Fruit fly (Drosophila melanogaster) whole organism, adult: Measurements from ENCODE around the gene CG16758.

Experiments used
- CG11617 ChIP-seq: fragments of 200-800 bp; sonication (Bioruptor generic); optimal IDR thresholded peaks from 2 replicates; lab custom pipeline; 2017; ENCODE audit warnings: mild to moderate bottlenecking, missing biosample characterization, missing genetic modification reagents, missing genetic modification characterization
- CG12768 ChIP-seq: fragments of 200-800 bp; sonication (Bioruptor generic); optimal IDR thresholded peaks from 2 replicates; lab custom pipeline; 2017; ENCODE audit warnings: missing biosample characterization, missing genetic modification characterization, mild to moderate bottlenecking, moderate library complexity, missing genetic modification reagents
- CG14711 ChIP-seq: fragments of 200-800 bp; sonication (Bioruptor generic); optimal IDR thresholded peaks from 2 replicates; lab custom pipeline; 2018; ENCODE audit warnings: missing biosample characterization, mild to moderate bottlenecking, missing genetic modification characterization, moderate library complexity
- CG1620 ChIP-seq: fragments of 200-800 bp; sonication (Bioruptor generic); optimal IDR thresholded peaks from 2 replicates; lab custom pipeline; 2016; ENCODE audit warnings: missing biosample characterization, missing genetic modification characterization
- CG33017 ChIP-seq: fragments of 200-800 bp; sonication (Bioruptor generic); optimal IDR thresholded peaks from 2 replicates; lab custom pipeline; 2018; ENCODE audit warnings: missing biosample characterization, mild to moderate bottlenecking, missing genetic modification characterization, moderate library complexity
- CG5204 ChIP-seq: fragments of 200-800 bp; sonication (Bioruptor generic); optimal IDR thresholded peaks from 2 replicates; lab custom pipeline; 2016; ENCODE audit warnings: missing biosample characterization, missing genetic modification characterization
- CG7045 ChIP-seq: fragments of 200-800 bp; sonication (Bioruptor generic); optimal IDR thresholded peaks from 2 replicates; lab custom pipeline; 2017; ENCODE audit warnings: missing biosample characterization, mild to moderate bottlenecking, missing genetic modification characterization
- CG7101 ChIP-seq: fragments of 200-800 bp; sonication (Bioruptor generic); optimal IDR thresholded peaks from 2 replicates; lab custom pipeline; 2018; ENCODE audit warnings: missing biosample characterization, mild to moderate bottlenecking, missing genetic modification characterization, moderate library complexity
- Clk ChIP-seq: fragments of 200-800 bp; sonication (Bioruptor generic); optimal IDR thresholded peaks from 2 replicates; lab custom pipeline; 2017; ENCODE audit warnings: missing biosample characterization, missing genetic modification characterization
- Crg-1 ChIP-seq: fragments of 200-800 bp; sonication (Bioruptor generic); optimal IDR thresholded peaks from 2 replicates; lab custom pipeline; 2016; ENCODE audit warnings: missing biosample characterization, missing genetic modification characterization
- Hr96 ChIP-seq: fragments of 200-800 bp; sonication (Bioruptor generic); optimal IDR thresholded peaks from 2 replicates; lab custom pipeline; 2016; ENCODE audit warnings: missing biosample characterization, missing genetic modification characterization
- Mnt ChIP-seq: fragments of 200-800 bp; sonication (Bioruptor generic); optimal IDR thresholded peaks from 2 replicates; lab custom pipeline; 2016; ENCODE audit warnings: missing biosample characterization, mild to moderate bottlenecking, missing genetic modification characterization
- bab1 ChIP-seq: fragments of 200-800 bp; sonication (Bioruptor generic); optimal IDR thresholded peaks from 3 replicates; lab custom pipeline; 2019; ENCODE audit warnings: missing biosample characterization, mild to moderate bottlenecking, missing genetic modification characterization, moderate library complexity
- cic ChIP-seq: fragments of 200-800 bp; sonication (Bioruptor generic); optimal IDR thresholded peaks from 2 replicates; lab custom pipeline; 2017; ENCODE audit warnings: missing biosample characterization, mild to moderate bottlenecking, missing genetic modification characterization, moderate library complexity
- cnc ChIP-seq, 2 experiments: fragments of >200 bp; optimal IDR thresholded peaks; 2 replicates each; lab custom pipeline; 2017
- kay ChIP-seq: fragments of 200-800 bp; sonication (Bioruptor generic); peaks from one replicate; lab custom pipeline; 2016; ENCODE audit warnings: missing biosample characterization, missing genetic modification characterization, borderline replicate concordance
- ovo ChIP-seq: fragments of 200-800 bp; sonication (Bioruptor generic); optimal IDR thresholded peaks from 2 replicates; lab custom pipeline; 2016; ENCODE audit warnings: missing biosample characterization, missing genetic modification characterization
- pad ChIP-seq: fragments of 200-800 bp; sonication (Bioruptor generic); optimal IDR thresholded peaks from 3 replicates; lab custom pipeline; 2017; ENCODE audit warnings: missing biosample characterization, missing genetic modification characterization, mild to moderate bottlenecking, moderate library complexity, missing genetic modification reagents
- tj ChIP-seq: fragments of 200-800 bp; sonication (Bioruptor generic); optimal IDR thresholded peaks from 3 replicates; lab custom pipeline; 2017; ENCODE audit warnings: missing biosample characterization, mild to moderate bottlenecking, missing genetic modification characterization, moderate library complexity
- toe ChIP-seq: fragments of 200-800 bp; sonication (Bioruptor generic); optimal IDR thresholded peaks from 2 replicates; lab custom pipeline; 2016; ENCODE audit warnings: missing biosample characterization, missing genetic modification characterization

CG16758 gene

DNA sequence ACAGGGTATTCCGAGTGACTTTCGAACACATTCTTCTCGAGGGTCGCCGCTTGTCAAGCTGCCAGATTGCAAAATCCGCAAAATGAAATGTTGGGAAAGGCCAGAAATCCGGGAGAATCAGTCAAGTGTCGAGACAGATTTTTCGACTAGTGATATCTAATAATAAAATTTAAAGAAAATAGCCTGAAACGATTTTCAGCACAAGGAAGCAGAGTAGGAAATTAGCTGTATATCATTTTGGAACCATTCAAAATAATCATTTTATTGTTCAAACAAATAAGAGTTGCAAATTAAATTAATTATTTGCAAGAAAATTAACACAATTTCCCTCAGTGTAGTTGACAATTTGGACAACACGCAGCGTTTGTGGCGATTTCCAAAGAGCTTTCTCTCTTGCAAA is 27.2 kb upstream of the CG16758 start:
- no peak for TF ChIP-seq ovo (GFP tag; lab: Kevin White, UChicago)
- no peak for TF ChIP-seq toe (GFP tag; lab: Kevin White, UChicago)
- TF ChIP-seq cic (GFP tag; lab: Kevin White, UChicago) = no peak
- TF ChIP-seq CG12768 (GFP tag; lab: Kevin White, UChicago) = no peak
- TF ChIP-seq CG11617 = no peak
- TF ChIP-seq Hr96 (GFP tag; lab: Kevin White, UChicago) = no peak
- TF ChIP-seq CG5204 (GFP tag; lab: Kevin White, UChicago) = no peak
- no peak for TF ChIP-seq cnc (optimal IDR thresholded peaks at IDR 0.05; lab: Kevin White, UChicago)
- TF ChIP-seq bab1 (GFP tag; lab: Kevin White, UChicago) = no peak
- TF ChIP-seq Mnt (GFP tag; lab: Kevin White, UChicago) = no peak
- TF ChIP-seq CG1620 (GFP tag; lab: Kevin White, UChicago) = no peak
- no peak for TF ChIP-seq CG7101 (tag; lab: Kevin White, UChicago)

- TF ChIP-seq CG5204 (GFP tag; lab: Kevin White, UChicago) = no peak
- TF ChIP-seq Crg-1 = no peak
- no peak for TF ChIP-seq kay (GFP tag; lab: Kevin White, UChicago)
- no peak for TF ChIP-seq CG11617
- TF ChIP-seq cnc (optimal IDR thresholded peaks at IDR 0.05; lab: Kevin White, UChicago) = no peak
- TF ChIP-seq tj = no peak
- TF ChIP-seq bab1 (GFP tag; lab: Kevin White, UChicago) = no peak
- no peak for TF ChIP-seq Clk
- no peak for TF ChIP-seq CG12768 (GFP tag; lab: Kevin White, UChicago)
- TF ChIP-seq ovo (GFP tag; lab: Kevin White, UChicago) = no peak
- TF ChIP-seq toe (GFP tag; lab: Kevin White, UChicago) = no peak
- TF ChIP-seq Hr96 (GFP tag; lab: Kevin White, UChicago) = no peak
- no peak for TF ChIP-seq Mnt (GFP tag; lab: Kevin White, UChicago)
- no peak for TF ChIP-seq CG7045 (GFP tag; lab: Kevin White, UChicago)
These were observed 26.7 kb upstream of the CG16758 start for dm6 chr3L:2530090-2530489.

- TF ChIP-seq toe (GFP tag; lab: Kevin White, UChicago) (no peak), Hr96 (GFP tag; lab: Kevin White, UChicago) (no peak), bab1 (GFP tag; lab: Kevin White, UChicago) (no peak), ovo (GFP tag; lab: Kevin White, UChicago) (no peak), CG14711 (no peak), Mnt (GFP tag; lab: Kevin White, UChicago) (no peak), CG5204 (GFP tag; lab: Kevin White, UChicago) (no peak), cnc (optimal IDR thresholded peaks at IDR 0.05; lab: Kevin White, UChicago) (no peak), tj (no peak), Crg-1 (no peak), CG7045 (GFP tag; lab: Kevin White, UChicago) (no peak)
These were observed 23.5 kb upstream of the CG16758 start, which contains the start of gene CG32295 for dm6 chr3L:2526873-2527272. CG32295 (minus strand) TSS chr3L:2526973.

dm6 chr3L:2515197-2515596 is 11.8 kb upstream of the CG16758 start:
- TF ChIP-seq CG12768 (GFP tag; lab: Kevin White, UChicago) = no peak
- no peak for TF ChIP-seq Clk
- TF ChIP-seq cnc (optimal IDR thresholded peaks at IDR 0.05; lab: Kevin White, UChicago) = no peak
- TF ChIP-seq CG1620 (GFP tag; lab: Kevin White, UChicago) = no peak
- TF ChIP-seq CG5204 (GFP tag; lab: Kevin White, UChicago) = no peak
- TF ChIP-seq Mnt (GFP tag; lab: Kevin White, UChicago) = no peak
- no peak for TF ChIP-seq CG11617
- TF ChIP-seq Hr96 (GFP tag; lab: Kevin White, UChicago) = no peak
- TF ChIP-seq pad (GFP tag; lab: Kevin White, UChicago) = no peak
- no peak for TF ChIP-seq bab1 (GFP tag; lab: Kevin White, UChicago)
- no peak for TF ChIP-seq tj
- TF ChIP-seq CG7045 (GFP tag; lab: Kevin White, UChicago) = no peak
- TF ChIP-seq CG7101 (tag; lab: Kevin White, UChicago) = no peak
- no peak for TF ChIP-seq ovo (GFP tag; lab: Kevin White, UChicago)

DNA sequence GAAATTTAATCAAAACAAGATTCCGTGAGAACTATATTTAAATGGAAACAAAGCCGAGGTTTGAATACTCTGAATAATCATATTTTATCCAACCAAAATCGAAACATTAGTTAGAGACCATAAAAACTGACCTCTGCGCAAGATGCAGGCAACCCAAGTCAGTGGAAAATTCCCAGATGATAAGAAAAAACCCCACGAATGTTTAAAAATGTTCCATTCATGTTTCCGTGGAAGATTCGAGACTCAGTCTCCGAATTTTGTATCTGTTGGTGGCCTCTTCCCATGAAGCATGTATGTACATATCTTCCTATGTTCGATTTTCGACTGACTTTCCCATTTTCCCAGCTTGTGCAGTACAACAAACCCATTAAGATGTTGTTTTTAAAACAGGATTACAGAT is 1.4 kb upstream of the CG16758 start:
- no peak for TF ChIP-seq tj
- no peak for TF ChIP-seq toe (GFP tag; lab: Kevin White, UChicago)
- TF ChIP-seq Mnt (GFP tag; lab: Kevin White, UChicago) = no peak
- TF ChIP-seq Clk = no peak
- TF ChIP-seq CG1620 (GFP tag; lab: Kevin White, UChicago) = no peak
- TF ChIP-seq ovo (GFP tag; lab: Kevin White, UChicago) = no peak
- TF ChIP-seq bab1 (GFP tag; lab: Kevin White, UChicago) = no peak
- TF ChIP-seq Hr96 (GFP tag; lab: Kevin White, UChicago) = no peak
- no peak for TF ChIP-seq CG33017
- no peak for TF ChIP-seq CG14711
- TF ChIP-seq kay (GFP tag; lab: Kevin White, UChicago) = no peak
- TF ChIP-seq CG11617 = no peak
- TF ChIP-seq Crg-1 = no peak
- no peak for TF ChIP-seq CG5204 (GFP tag; lab: Kevin White, UChicago)
- no peak for TF ChIP-seq pad (GFP tag; lab: Kevin White, UChicago)
- TF ChIP-seq CG12768 (GFP tag; lab: Kevin White, UChicago) = no peak
- no peak for TF ChIP-seq cic (GFP tag; lab: Kevin White, UChicago)

DNA sequence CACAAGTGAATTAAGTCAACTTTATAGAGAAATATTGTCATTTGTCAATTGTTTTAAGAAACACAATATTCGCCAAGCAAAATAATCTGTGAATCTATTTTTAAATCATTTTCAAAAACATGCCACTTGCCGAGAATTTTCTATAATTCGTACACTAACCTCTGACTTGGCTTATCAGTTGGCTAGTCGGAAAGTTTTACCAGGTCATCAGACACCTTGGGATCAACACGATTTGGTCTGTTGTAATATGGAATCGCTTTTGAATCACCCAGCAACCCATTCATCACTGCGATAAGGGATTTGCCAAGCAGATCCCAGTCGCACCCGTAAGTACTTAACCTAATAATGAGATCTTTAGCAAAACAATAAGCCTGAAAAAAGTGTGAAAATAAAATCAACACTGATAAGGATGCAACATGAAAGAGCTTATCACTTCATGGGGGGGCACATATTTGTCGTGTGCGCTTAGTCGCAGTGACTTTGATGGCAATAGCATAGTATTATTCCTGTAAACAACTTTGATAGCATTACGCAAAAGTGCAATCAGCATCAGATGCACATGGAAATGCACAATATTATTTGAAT is 717 bp upstream of the CG16758 start:
- no peak for TF ChIP-seq CG7101 (tag; lab: Kevin White, UChicago)
- TF ChIP-seq cic (GFP tag; lab: Kevin White, UChicago) = peak; percentile 85
